Worm (Caenorhabditis elegans): ENCODE measurements around the gene clec-86.

DNA sequence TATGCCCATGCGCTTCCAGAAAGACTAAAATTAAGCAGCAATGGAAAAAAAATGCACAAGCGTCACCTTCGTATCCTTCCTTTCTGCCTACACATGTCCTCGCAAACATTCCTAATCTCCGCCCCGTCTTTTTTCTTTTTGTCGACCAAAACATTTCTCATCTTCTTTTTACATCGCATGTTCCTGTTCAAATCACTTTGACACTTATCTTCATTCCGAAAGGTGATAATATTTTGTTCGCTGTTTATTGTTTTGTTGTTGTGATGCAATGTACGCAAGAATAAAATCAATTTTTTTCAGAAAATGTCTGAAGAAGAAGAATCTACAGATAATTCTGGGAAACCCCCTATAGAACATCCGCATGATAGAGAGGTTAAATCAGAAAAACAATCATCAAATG, 13.3 kb upstream of the clec-86 start, which contains the start of gene ist-1:
- TF ChIP-seq nhr-11 (tag; optimal IDR thresholded peaks at IDR 0.05) (no peak), snpc-4 (tag; optimal IDR thresholded peaks at IDR 0.05) (no peak), fkh-10 (GFP tag; optimal IDR thresholded peaks at IDR 0.05) (no peak), mdt-29 (GFP tag; IDR thresholded peaks at IDR 0.05) (no peak), nhr-76 (tag; optimal IDR thresholded peaks at IDR 0.05) (no peak), spr-3 (GFP tag; optimal IDR thresholded peaks at IDR 0.05) (no peak), daf-19 (GFP tag; conservative IDR thresholded peaks at IDR 0.05) (no peak), pha-4 (GFP tag; IDR thresholded peaks at IDR 0.05) (no peak), pha-4 (tag; optimal IDR thresholded peaks at IDR 0.05) (no peak), egl-27 (tag; optimal IDR thresholded peaks at IDR 0.05) (no peak), mdl-1 (tag; optimal IDR thresholded peaks at IDR 0.05) (no peak)

All from whole organism, L4 larva.